Worm (Caenorhabditis elegans): ENCODE measurements around the gene B0244.10.

DNA sequence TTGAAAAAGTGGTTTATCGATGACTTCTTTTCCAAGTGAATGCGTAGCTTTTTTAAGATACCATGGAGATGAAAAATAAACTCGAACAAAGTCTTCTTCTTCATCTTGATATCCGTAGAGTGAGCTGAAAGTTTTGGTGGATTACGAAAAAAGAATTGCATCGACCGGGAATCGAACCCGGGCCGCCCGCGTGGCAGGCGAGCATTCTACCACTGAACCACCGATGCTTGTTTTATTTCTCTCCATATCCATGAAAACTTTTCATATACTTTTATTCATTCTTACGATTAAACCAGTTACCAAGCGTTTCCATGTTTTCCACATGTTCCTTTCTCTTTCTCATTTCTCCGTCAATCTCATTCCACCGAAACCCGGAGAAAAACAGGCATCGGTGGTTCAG, 47.1 kb downstream of the B0244.10 start:
- no peak for TF ChIP-seq zag-1 (tag; optimal IDR thresholded peaks at IDR 0.05)
- no peak for TF ChIP-seq mdl-1 (tag; optimal IDR thresholded peaks at IDR 0.05)
- TF ChIP-seq fos-1 (tag; optimal IDR thresholded peaks at IDR 0.05) = no peak
- no peak for TF ChIP-seq lin-15B (tag; optimal IDR thresholded peaks at IDR 0.05)
- TF ChIP-seq nhr-237 (tag; optimal IDR thresholded peaks at IDR 0.05) = no peak
- no peak for TF ChIP-seq ama-1 (optimal IDR thresholded peaks at IDR 0.05)
- no peak for TF ChIP-seq aly-2 (tag; optimal IDR thresholded peaks at IDR 0.05)
- TF ChIP-seq nfya-1 (tag; optimal IDR thresholded peaks at IDR 0.05; ENCODE audit: insufficient read depth) = no peak
- no peak for TF ChIP-seq snpc-4 (tag; optimal IDR thresholded peaks at IDR 0.05)
- TF ChIP-seq ztf-4 (tag; optimal IDR thresholded peaks at IDR 0.05) = no peak
- no peak for TF ChIP-seq ceh-82 (tag; optimal IDR thresholded peaks at IDR 0.05)
- no peak for TF ChIP-seq pqm-1 (tag; optimal IDR thresholded peaks at IDR 0.05)
